Worm (Caenorhabditis elegans) whole organism, midembryonic: ENCODE data around the gene T08D10.5.

Source experiments
- T22C8.4 ChIP-seq: fragments of 200-800 bp; sonication (Bioruptor generic); IDR thresholded peaks from 2 replicates; pipeline ENCODE4 v1.3.6; 2022; ENCODE audit warnings: missing genetic modification characterization, missing compliant biosample characterization
- flt-1 ChIP-seq: fragments of 200-800 bp; sonication (Bioruptor generic); IDR thresholded peaks from 2 replicates; pipeline ENCODE4 v1.3.6; 2022; ENCODE audit warnings: missing genetic modification characterization, missing compliant biosample characterization
- ref-1 ChIP-seq: fragments of 200-800 bp; sonication (Bioruptor generic); conservative IDR thresholded peaks from 2 replicates; pipeline ENCODE4 v1.3.6; 2022; ENCODE audit warnings: missing genetic modification reagents, missing genetic modification characterization, missing compliant biosample characterization

DNA sequence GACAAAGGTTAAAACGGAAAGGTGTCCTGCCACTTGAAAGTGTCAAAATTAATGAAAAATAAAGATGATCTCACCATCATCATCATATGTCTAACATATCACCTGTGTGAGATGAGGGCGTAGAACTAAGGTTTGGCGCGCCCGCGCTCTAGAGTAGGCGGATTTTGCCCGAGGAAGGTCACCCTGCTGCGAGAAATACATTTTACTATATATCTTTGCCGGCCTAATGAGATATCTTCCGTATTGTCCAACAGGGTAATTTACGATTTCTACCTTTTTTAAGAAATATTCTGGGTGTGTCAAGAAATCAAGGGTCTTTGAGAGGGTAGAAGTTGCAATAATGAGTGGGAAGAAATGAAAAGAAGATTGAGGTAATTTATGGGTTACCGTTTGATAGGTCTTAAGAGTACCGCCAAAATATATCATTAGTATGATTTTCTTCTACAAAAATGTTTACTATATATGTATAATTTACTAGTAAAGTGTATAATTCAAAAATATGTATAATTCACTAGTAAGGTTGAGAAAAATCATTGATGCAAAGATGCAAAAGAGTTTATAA, 50.6 kb downstream of the T08D10.5 start:
- TF ChIP-seq ref-1 (GFP tag; lab: Robert Waterston, UW) (no peak), T22C8.4 (no peak), flt-1 (GFP tag; lab: Robert Waterston, UW) (no peak)
